Worm (Caenorhabditis elegans): ENCODE measurements around the gene C17B7.3.

ce11 chrV:3372673-3373072 is 30.1 kb downstream of the C17B7.3 start, which contains the start of gene srx-121:
- no peak for TF ChIP-seq lin-39 (tag; optimal IDR thresholded peaks at IDR 0.05)
- no peak for TF ChIP-seq lsy-2 (tag; optimal IDR thresholded peaks at IDR 0.05)
- TF ChIP-seq ama-1 (optimal IDR thresholded peaks at IDR 0.05), result no peak
- TF ChIP-seq ztf-11 (tag; optimal IDR thresholded peaks at IDR 0.05), result no peak
- TF ChIP-seq blmp-1 (tag; optimal IDR thresholded peaks at IDR 0.05; ENCODE audit: insufficient read depth), result no peak

All from whole organism, L2 larva.